Fruit fly (Drosophila melanogaster): ENCODE results near the gene CG43658.

The CG43658 gene

DNA sequence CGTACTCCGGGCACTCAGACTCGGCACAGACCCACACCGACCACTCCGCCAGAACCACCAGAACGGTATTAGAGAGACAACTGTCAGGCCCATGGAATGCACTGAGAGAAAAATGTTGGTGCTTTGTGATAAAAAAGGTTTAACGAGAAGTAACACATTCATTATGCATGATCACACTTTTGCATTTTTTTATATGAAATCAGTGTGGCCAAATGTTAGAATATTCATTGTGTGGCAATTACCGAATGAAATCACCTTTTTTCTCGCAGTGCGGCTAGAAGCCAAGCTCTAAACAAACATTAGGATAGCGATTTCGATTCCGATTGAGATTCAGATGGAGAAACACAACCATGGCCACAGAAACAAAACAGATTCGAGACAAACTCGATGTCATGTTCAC, 95.5 kb downstream of the CG43658 start:
- TF ChIP-seq fd96Ca (GFP tag; IDR thresholded peaks at IDR 0.05) = peak; percentile 69; the same call in 1 of the 3 replicates
- no peak for TF ChIP-seq CG12605 (GFP tag; IDR thresholded peaks at IDR 0.05)
- TF ChIP-seq CG17806 (tag; optimal IDR thresholded peaks at IDR 0.05) = peak; percentile 34
- TF ChIP-seq CG13204 (GFP tag; optimal IDR thresholded peaks at IDR 0.05) = no peak
- TF ChIP-seq CG4496 (GFP tag; IDR thresholded peaks at IDR 0.05) = peak; percentile 67; the same call in 2 of the 3 replicates
- TF ChIP-seq Pif1A (GFP tag; optimal IDR thresholded peaks at IDR 0.05) = no peak
- TF ChIP-seq CG32121 (GFP tag; IDR thresholded peaks at IDR 0.05) = peak; percentile 54
- no peak for TF ChIP-seq CG8159 (tag; optimal IDR thresholded peaks at IDR 0.05)
- no peak for TF ChIP-seq rn (GFP tag; IDR thresholded peaks at IDR 0.05)
- no peak for TF ChIP-seq CG10348 (GFP tag; IDR thresholded peaks at IDR 0.05)
- TF ChIP-seq Snoo (tag; optimal IDR thresholded peaks at IDR 0.05) = no peak
- TF ChIP-seq CG9948 (tag; optimal IDR thresholded peaks at IDR 0.05) = peak; percentile 7
- TF ChIP-seq Pif1B (GFP tag; optimal IDR thresholded peaks at IDR 0.05) = no peak
- TF ChIP-seq CG15710 (tag; optimal IDR thresholded peaks at IDR 0.05) = no peak
- TF ChIP-seq CG8301 (tag; optimal IDR thresholded peaks at IDR 0.05) = no peak
- TF ChIP-seq CG14655 (GFP tag; optimal IDR thresholded peaks at IDR 0.05) = no peak
- TF ChIP-seq EcR (GFP tag; optimal IDR thresholded peaks at IDR 0.05) = no peak
- TF ChIP-seq Ets98B (GFP tag; IDR thresholded peaks at IDR 0.05) = peak; percentile 40; the same call in 1 of the 2 replicates
- no peak for TF ChIP-seq gl (tag; optimal IDR thresholded peaks at IDR 0.05)
- TF ChIP-seq CG34367 (tag; optimal IDR thresholded peaks at IDR 0.05) = no peak
- TF ChIP-seq D1 (tag; optimal IDR thresholded peaks at IDR 0.05) = no peak

DNA sequence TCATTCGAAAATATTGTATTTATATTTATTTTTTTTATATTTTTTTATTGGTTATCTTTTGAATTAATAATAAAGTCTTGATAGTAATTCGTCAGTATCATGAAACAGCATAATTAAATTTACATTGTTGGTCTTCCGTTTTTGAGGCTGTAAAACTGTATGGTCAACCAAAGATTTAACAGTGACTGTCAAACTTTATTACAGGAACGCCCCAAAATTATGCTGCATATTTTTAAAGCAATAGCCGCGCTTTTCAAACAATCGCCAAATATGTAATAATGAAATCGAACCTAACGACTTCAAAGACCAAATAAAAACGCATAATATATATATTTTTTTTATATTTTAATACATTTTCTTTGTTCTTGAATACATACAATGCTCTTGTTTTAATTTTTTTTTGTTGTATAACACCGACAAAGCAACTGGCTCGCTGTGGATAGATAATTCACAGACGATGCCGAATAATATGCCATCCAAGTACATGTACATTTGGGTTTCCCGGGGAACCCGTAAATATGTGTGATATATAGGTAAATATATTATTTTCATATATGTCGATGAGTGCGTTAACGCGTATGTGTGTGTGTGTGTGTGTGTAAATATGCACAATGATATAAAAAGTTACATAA, 105.0 kb downstream of the CG43658 start:
- no peak for TF ChIP-seq CG34367 (tag; optimal IDR thresholded peaks at IDR 0.05)
- TF ChIP-seq CG14655 (GFP tag; optimal IDR thresholded peaks at IDR 0.05) = no peak
- TF ChIP-seq CG17806 (tag; optimal IDR thresholded peaks at IDR 0.05) = no peak
- peak; percentile 88 for TF ChIP-seq D1 (tag; optimal IDR thresholded peaks at IDR 0.05)
- no peak for TF ChIP-seq Snoo (tag; optimal IDR thresholded peaks at IDR 0.05)

DNA sequence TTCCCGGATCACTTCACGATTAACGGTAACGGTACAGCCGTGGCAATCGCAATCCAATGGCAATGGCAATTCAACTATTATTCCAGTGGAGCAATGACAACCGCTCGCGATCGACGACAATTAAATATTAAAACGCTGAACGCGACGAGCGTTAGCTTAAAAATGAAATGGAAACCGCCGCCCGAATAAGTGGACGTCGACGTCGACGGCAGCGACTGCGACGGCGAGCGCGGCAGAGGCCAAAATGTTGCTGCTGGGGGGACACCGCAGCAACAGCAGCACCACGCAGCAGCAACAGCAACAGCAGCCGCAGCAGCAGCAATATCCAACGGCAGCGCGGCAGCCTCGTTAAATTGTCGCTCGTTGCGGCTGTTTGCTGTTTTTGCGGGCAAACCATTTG, 108.5 kb downstream of the CG43658 start, which contains the start of gene CG8568:
Gene CG8568, minus strand, starts transcription at position 101 of the 400 bp plus-strand sequence.
- no peak for TF ChIP-seq CG15710 (tag; optimal IDR thresholded peaks at IDR 0.05)
- TF ChIP-seq Ets98B (GFP tag; IDR thresholded peaks at IDR 0.05) = peak; percentile 24; the same call in 1 of the 2 replicates

DNA sequence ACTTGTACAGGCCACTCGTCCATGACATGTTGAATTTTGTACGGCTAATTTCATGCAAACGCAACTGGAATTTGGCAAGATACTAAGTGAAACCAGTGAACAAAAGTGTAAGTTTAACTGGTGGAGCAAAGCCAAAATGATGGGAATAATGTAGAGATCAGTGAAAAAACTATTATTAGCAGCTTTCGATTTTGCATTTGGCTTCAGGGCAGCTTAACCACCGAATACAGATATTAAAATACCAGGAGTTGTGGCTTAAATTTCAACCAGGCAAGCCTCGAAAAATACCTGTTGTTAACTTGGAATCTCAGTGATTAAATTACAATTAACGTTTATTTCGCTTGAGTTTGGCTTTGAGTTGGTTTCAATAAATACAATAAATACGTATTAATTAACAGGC, 112.3 kb downstream of the CG43658 start, which contains the start of gene p-cup:
Gene p-cup, minus strand, starts transcription at position 101 of the 400 bp plus-strand sequence.
- no peak for TF ChIP-seq CG12605 (GFP tag; IDR thresholded peaks at IDR 0.05)
- TF ChIP-seq CG8159 (tag; optimal IDR thresholded peaks at IDR 0.05) = no peak
- no peak for TF ChIP-seq CG17806 (tag; optimal IDR thresholded peaks at IDR 0.05)
- TF ChIP-seq Pif1A (GFP tag; optimal IDR thresholded peaks at IDR 0.05) = no peak
- TF ChIP-seq Snoo (tag; optimal IDR thresholded peaks at IDR 0.05) = no peak
- no peak for TF ChIP-seq D1 (tag; optimal IDR thresholded peaks at IDR 0.05)

DNA sequence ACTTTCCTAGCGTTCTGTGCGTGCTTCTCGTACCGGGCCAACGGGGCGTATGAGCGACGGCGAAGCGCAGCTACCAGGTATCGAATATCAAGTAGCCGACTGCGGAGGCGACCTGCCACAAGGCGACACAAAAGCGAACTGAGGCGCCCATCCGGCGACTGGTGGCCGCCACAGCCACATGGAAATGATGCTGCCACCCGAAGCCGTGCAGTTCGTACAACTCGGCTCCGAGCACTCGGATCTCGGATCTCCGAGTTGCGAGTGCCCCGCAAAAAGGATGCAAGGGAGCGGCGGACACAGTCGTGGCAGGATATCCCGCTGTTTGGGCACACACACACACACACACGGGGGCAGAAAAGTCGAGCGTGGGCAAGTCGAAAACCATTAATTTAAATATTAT, 117.1 kb downstream of the CG43658 start, which contains the start of the genes CG12994 and CG46464:
Gene CG12994, minus strand, starts transcription at position 115 of the 400 bp plus-strand sequence.
Gene CG46464, minus strand, starts transcription at position 115 of the 400 bp plus-strand sequence.
- TF ChIP-seq EcR (GFP tag; optimal IDR thresholded peaks at IDR 0.05) = no peak
- TF ChIP-seq CG15710 (tag; optimal IDR thresholded peaks at IDR 0.05) = no peak
- TF ChIP-seq CG12605 (GFP tag; IDR thresholded peaks at IDR 0.05) = no peak
- no peak for TF ChIP-seq Pif1B (GFP tag; optimal IDR thresholded peaks at IDR 0.05)
- TF ChIP-seq CG9948 (tag; optimal IDR thresholded peaks at IDR 0.05) = no peak
- TF ChIP-seq CG8301 (tag; optimal IDR thresholded peaks at IDR 0.05) = no peak
- TF ChIP-seq CG10348 (GFP tag; IDR thresholded peaks at IDR 0.05) = no peak
- no peak for TF ChIP-seq rn (GFP tag; IDR thresholded peaks at IDR 0.05)
- TF ChIP-seq CG8159 (tag; optimal IDR thresholded peaks at IDR 0.05) = no peak
- no peak for TF ChIP-seq Ets98B (GFP tag; IDR thresholded peaks at IDR 0.05)
- no peak for TF ChIP-seq CG32121 (GFP tag; IDR thresholded peaks at IDR 0.05)
- TF ChIP-seq gl (tag; optimal IDR thresholded peaks at IDR 0.05) = no peak
- no peak for TF ChIP-seq fd96Ca (GFP tag; IDR thresholded peaks at IDR 0.05)

DNA sequence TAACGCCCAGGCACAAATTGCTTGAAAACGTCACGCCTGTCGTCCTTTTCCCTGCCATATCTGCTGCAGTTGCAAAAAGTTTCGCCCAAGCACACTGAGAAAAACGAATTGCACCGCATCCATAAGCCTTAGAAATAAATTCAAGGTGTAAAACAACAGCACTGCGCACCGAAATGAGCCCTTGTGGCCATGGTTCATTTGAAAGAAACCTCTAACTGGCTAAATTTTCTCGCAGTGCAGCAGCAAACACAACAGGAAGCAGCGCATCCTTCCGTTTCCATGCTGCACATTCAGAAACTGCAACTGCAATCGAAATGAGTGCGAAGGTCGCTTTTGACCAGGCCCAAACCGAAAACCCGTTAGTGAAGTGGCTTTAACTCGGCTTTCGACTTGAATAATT, 136.6 kb downstream of the CG43658 start:
- TF ChIP-seq D1 (tag; optimal IDR thresholded peaks at IDR 0.05) = no peak
- TF ChIP-seq CG8159 (tag; optimal IDR thresholded peaks at IDR 0.05) = peak; percentile 23
- TF ChIP-seq fd96Ca (GFP tag; IDR thresholded peaks at IDR 0.05) = peak; percentile 38; the same call in 1 of the 3 replicates
- TF ChIP-seq Pif1B (GFP tag; optimal IDR thresholded peaks at IDR 0.05) = no peak
- peak; percentile 61; the same call in 2 of the 3 replicates for TF ChIP-seq CG4496 (GFP tag; IDR thresholded peaks at IDR 0.05)
- TF ChIP-seq rn (GFP tag; IDR thresholded peaks at IDR 0.05) = no peak
- TF ChIP-seq CG32121 (GFP tag; IDR thresholded peaks at IDR 0.05) = 0 out of 2 replicates have a peak, but pooled peaks have one; percentile 19
- no peak for TF ChIP-seq Snoo (tag; optimal IDR thresholded peaks at IDR 0.05)
- TF ChIP-seq Pif1A (GFP tag; optimal IDR thresholded peaks at IDR 0.05) = peak; percentile 7
